Worm (Caenorhabditis elegans): ENCODE measurements around the gene cest-34.

Gene cest-34

DNA sequence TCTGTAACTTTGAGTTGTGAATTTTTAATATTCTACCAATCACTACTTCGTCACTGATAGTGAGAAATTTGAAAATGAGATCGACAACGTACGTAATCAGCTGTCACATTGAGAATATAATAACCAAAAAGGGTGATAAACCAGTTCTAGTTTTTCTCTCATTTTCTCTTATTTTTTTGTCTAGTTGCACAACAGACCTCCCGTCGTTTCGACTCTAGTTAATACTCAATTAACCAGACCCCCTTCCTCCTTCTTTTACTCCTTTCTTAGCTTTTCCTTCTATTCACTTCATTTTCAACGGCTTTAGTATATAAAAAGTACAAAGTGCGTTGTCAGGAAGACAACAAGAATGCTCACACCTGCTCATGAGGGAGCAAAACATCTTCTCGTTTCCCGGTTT, 50.6 kb downstream of the cest-34 start, which contains the start of gene ZC487.1:
TSS of gene ZC487.1 (plus strand) at position 301 of the 400 bp plus-strand sequence.
- TF ChIP-seq dpl-1 (GFP tag; optimal IDR thresholded peaks at IDR 0.05) = no peak
- no peak for TF ChIP-seq mep-1 (tag; optimal IDR thresholded peaks at IDR 0.05)
- TF ChIP-seq tbx-2 (tag; optimal IDR thresholded peaks at IDR 0.05) = no peak
